Fruit fly (Drosophila melanogaster): ENCODE measurements around the gene Gr68a.

Gene Gr68a

DNA sequence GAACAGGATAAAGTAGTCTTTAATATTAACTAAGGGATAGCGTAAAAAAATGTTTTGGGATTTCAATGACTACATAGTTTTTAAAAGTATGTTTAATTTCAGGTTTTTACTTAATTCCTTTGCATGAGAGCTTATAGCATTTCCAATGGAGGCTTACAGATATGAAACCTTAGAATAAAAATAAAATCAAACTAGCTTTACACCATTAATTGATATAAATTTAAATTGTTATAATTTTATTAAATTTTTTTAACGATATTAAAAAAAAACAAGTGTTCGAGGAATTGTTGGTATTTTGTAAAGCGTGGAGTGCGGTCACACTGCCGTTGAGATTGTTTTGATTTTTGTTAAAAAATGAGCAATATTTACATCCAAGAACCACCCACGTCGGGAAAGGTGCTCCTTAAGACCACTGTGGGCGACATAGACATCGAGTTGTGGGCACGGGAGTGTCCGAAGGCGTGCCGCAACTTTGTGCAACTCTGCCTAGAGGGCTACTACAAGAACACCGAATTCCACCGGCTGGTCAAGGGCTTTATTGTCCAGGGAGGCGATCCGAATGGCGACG is 42.2 kb downstream of the Gr68a start, which contains the start of the genes twy and CG10907 (continued):
- TF ChIP-seq pnt (GFP tag; optimal IDR thresholded peaks at IDR 0.05) (no peak), eyg (GFP tag; optimal IDR thresholded peaks at IDR 0.05) (no peak), Poxn (GFP tag; IDR thresholded peaks at IDR 0.05) (no peak), Blimp-1 (GFP tag; optimal IDR thresholded peaks at IDR 0.05) (no peak), salm (tag; optimal IDR thresholded peaks at IDR 0.05) (no peak), gfzf (GFP tag; optimal IDR thresholded peaks at IDR 0.05) (peak; percentile 58), CG17359 (tag; optimal IDR thresholded peaks at IDR 0.05) (no peak), CG18764 (GFP tag; optimal IDR thresholded peaks at IDR 0.05) (no peak), Rfx (GFP tag; IDR thresholded peaks at IDR 0.05) (no peak), BEAF-32 (GFP tag; optimal IDR thresholded peaks at IDR 0.05) (peak; percentile 16), Sry-δ (GFP tag; optimal IDR thresholded peaks at IDR 0.05) (no peak), psq (GFP tag; optimal IDR thresholded peaks at IDR 0.05) (no peak), Med (GFP tag) (peak; percentile 30), CG8924 (tag; optimal IDR thresholded peaks at IDR 0.05) (no peak), CG4404 (GFP tag; IDR thresholded peaks at IDR 0.05) (no peak), hb (GFP tag; IDR thresholded peaks at IDR 0.05; ENCODE audit: partially characterized antibody) (no peak), MBD-R2 (GFP tag; IDR thresholded peaks at IDR 0.05) (peak; percentile 67; the same call in 1 of the 2 replicates), CG32532 (GFP tag; IDR thresholded peaks at IDR 0.05) (no peak), CG14050 (GFP tag; IDR thresholded peaks at IDR 0.05) (no peak), CG15601 (tag; optimal IDR thresholded peaks at IDR 0.05) (no peak), CG12942 (GFP tag; optimal IDR thresholded peaks at IDR 0.05) (no peak), zen (tag; optimal IDR thresholded peaks at IDR 0.05) (no peak), cas (GFP tag; IDR thresholded peaks at IDR 0.05) (no peak), zf30C (GFP tag; optimal IDR thresholded peaks at IDR 0.05) (no peak), Dad (GFP tag; optimal IDR thresholded peaks at IDR 0.05) (no peak), wdn (GFP tag; IDR thresholded peaks at IDR 0.05) (no peak), Neu2 (GFP tag; optimal IDR thresholded peaks at IDR 0.05; ENCODE audit: borderline replicate concordance) (no peak), so (GFP tag; IDR thresholded peaks at IDR 0.05) (no peak), dysf (GFP tag; IDR thresholded peaks at IDR 0.05) (no peak), Hmr (GFP tag; optimal IDR thresholded peaks at IDR 0.05) (no peak), CG9797 (GFP tag; optimal IDR thresholded peaks at IDR 0.05) (peak; percentile 30), Sry-β (GFP tag; optimal IDR thresholded peaks at IDR 0.05) (no peak), Dp (GFP tag; optimal IDR thresholded peaks at IDR 0.05) (peak; percentile 40), tap (tag; optimal IDR thresholded peaks at IDR 0.05) (no peak), vvl (GFP tag; IDR thresholded peaks at IDR 0.05) (no peak), CG4730 (GFP tag; IDR thresholded peaks at IDR 0.05) (no peak), CG6854 (GFP tag; optimal IDR thresholded peaks at IDR 0.05) (no peak), Hand (GFP tag; optimal IDR thresholded peaks at IDR 0.05) (no peak), trem (tag; optimal IDR thresholded peaks at IDR 0.05) (peak; percentile 16), Taf1 (GFP tag; IDR thresholded peaks at IDR 0.05) (no peak), CG13287 (GFP tag; IDR thresholded peaks at IDR 0.05; ENCODE audit: partially characterized antibody) (0 out of 2 replicates have a peak, but pooled peaks have one; percentile 35), chinmo (GFP tag; IDR thresholded peaks at IDR 0.05; ENCODE audit: partially characterized antibody) (no peak), row (GFP tag; IDR thresholded peaks at IDR 0.05) (no peak), tll (GFP tag; optimal IDR thresholded peaks at IDR 0.05) (no peak), Atf6 (GFP tag; IDR thresholded peaks at IDR 0.05) (no peak), E2f2 (GFP tag; IDR thresholded peaks at IDR 0.05) (peak; percentile 40; the same call in 1 of the 2 replicates), fd64A (GFP tag; optimal IDR thresholded peaks at IDR 0.05) (no peak), pzg (GFP tag; optimal IDR thresholded peaks at IDR 0.05) (peak; percentile 17), kah (GFP tag; optimal IDR thresholded peaks at IDR 0.05) (no peak), pho (GFP tag; optimal IDR thresholded peaks at IDR 0.05) (no peak), CG43689 (GFP tag; IDR thresholded peaks at IDR 0.05) (no peak)

All from whole organism, embryonic.